Worm (Caenorhabditis elegans) whole organism, L3 larva: ENCODE data around the gene F22E12.1.

Experiments
- ZK546.5 ChIP-seq: sonication (generic microtip); optimal IDR thresholded peaks from 2 replicates; lab custom pipeline; 2017; ENCODE audit warnings: missing biosample characterization, missing genetic modification characterization
- ama-1 ChIP-seq: fragments of 150-350 bp; optimal IDR thresholded peaks from 2 replicates; lab custom pipeline; 2018
- ceh-16 ChIP-seq: sonication (generic microtip); optimal IDR thresholded peaks from 2 replicates; lab custom pipeline; 2017; ENCODE audit warnings: missing biosample characterization, missing genetic modification characterization
- ceh-28 ChIP-seq: fragments of 150-350 bp; optimal IDR thresholded peaks from 2 replicates; lab custom pipeline; 2014; ENCODE audit warnings: missing biosample characterization, missing genetic modification reagents, missing genetic modification characterization
- daf-12 ChIP-seq: fragments of 150-350 bp; optimal IDR thresholded peaks from 2 replicates; lab custom pipeline; 2014; ENCODE audit warnings: missing biosample characterization, missing genetic modification reagents, missing genetic modification characterization
- egl-27 ChIP-seq: sonication (generic microtip); optimal IDR thresholded peaks from 4 replicates; lab custom pipeline; 2017; ENCODE audit warnings: missing biosample characterization, missing genetic modification reagents, missing genetic modification characterization
- elt-2 ChIP-seq: sonication (generic microtip); optimal IDR thresholded peaks from 2 replicates; lab custom pipeline; 2016; ENCODE audit warnings: missing genetic modification reagents, mild to moderate bottlenecking, missing genetic modification characterization, missing compliant biosample characterization
- elt-3 ChIP-seq, 3 experiments: fragments of 150-350 bp in 1 of 3; sonication (generic microtip) in 2 of 3; optimal IDR thresholded peaks; 2 replicates in 2 of 3; 4 replicates in 1 of 3; lab custom pipeline; 2014 to 2017; ENCODE audit warnings: missing biosample characterization in 3 of 3, missing genetic modification characterization in 3 of 3
- eor-1 ChIP-seq, 2 experiments: fragments of 150-350 bp; optimal IDR thresholded peaks; 2 replicates each; lab custom pipeline; 2014 to 2018; ENCODE audit warnings: missing biosample characterization in 2 of 2, missing genetic modification characterization in 2 of 2
- fkh-2 ChIP-seq: fragments of 150-350 bp; optimal IDR thresholded peaks from 2 replicates; lab custom pipeline; 2014; ENCODE audit warnings: missing biosample characterization, missing genetic modification reagents, missing genetic modification characterization
- fos-1 ChIP-seq: fragments of 150-350 bp; optimal IDR thresholded peaks from 2 replicates; lab custom pipeline; 2014; ENCODE audit warnings: missing biosample characterization, missing genetic modification characterization
- hmg-11 ChIP-seq: sonication (generic microtip); optimal IDR thresholded peaks from 2 replicates; lab custom pipeline; 2016; ENCODE audit warnings: missing genetic modification characterization, missing compliant biosample characterization
- mml-1 ChIP-seq: fragments of 150-350 bp; sonication (generic microtip); optimal IDR thresholded peaks from 3 replicates; lab custom pipeline; 2014; ENCODE audit warnings: missing biosample characterization, missing genetic modification characterization
- nfya-1 ChIP-seq: sonication (generic microtip); optimal IDR thresholded peaks from 2 replicates; lab custom pipeline; 2017; ENCODE audit warnings: missing genetic modification characterization, mild to moderate bottlenecking, missing compliant biosample characterization, antibody characterized with exemption, moderate library complexity; ENCODE audit not compliant: insufficient read depth
- nhr-11 ChIP-seq: fragments of 150-350 bp; optimal IDR thresholded peaks from 2 replicates; lab custom pipeline; 2014; ENCODE audit warnings: missing biosample characterization, missing genetic modification characterization
- nhr-12 ChIP-seq: fragments of 150-350 bp; optimal IDR thresholded peaks from 2 replicates; lab custom pipeline; 2014; ENCODE audit warnings: missing biosample characterization, missing genetic modification characterization
- nhr-23 ChIP-seq: fragments of 150-350 bp; optimal IDR thresholded peaks from 2 replicates; lab custom pipeline; 2014; ENCODE audit warnings: missing biosample characterization, missing genetic modification reagents, missing genetic modification characterization
- nhr-28 ChIP-seq: fragments of 150-350 bp; optimal IDR thresholded peaks from 2 replicates; lab custom pipeline; 2014; ENCODE audit warnings: missing biosample characterization, missing genetic modification characterization
- nhr-43 ChIP-seq: sonication (generic microtip); optimal IDR thresholded peaks from 2 replicates; lab custom pipeline; 2016; ENCODE audit warnings: mild to moderate bottlenecking, missing genetic modification characterization, missing compliant biosample characterization; ENCODE audit not compliant: poor library complexity, severe bottlenecking
- nhr-67 ChIP-seq: fragments of 150-350 bp; optimal IDR thresholded peaks from 2 replicates; lab custom pipeline; 2014; ENCODE audit warnings: missing biosample characterization, missing genetic modification characterization
- nhr-76 ChIP-seq: fragments of 150-350 bp; sonication (generic microtip); optimal IDR thresholded peaks from 5 replicates; lab custom pipeline; 2014; ENCODE audit warnings: missing biosample characterization, missing genetic modification characterization
- pha-4 ChIP-seq: fragments of 150-350 bp; optimal IDR thresholded peaks from 2 replicates; lab custom pipeline; 2014; ENCODE audit warnings: missing biosample characterization, missing genetic modification reagents, missing genetic modification characterization
- pqm-1 ChIP-seq: fragments of 150-350 bp; optimal IDR thresholded peaks from 2 replicates; lab custom pipeline; 2017; ENCODE audit warnings: missing biosample characterization, missing genetic modification characterization, inconsistent platforms
- sea-2 ChIP-seq: fragments of 150-350 bp; sonication (generic microtip); optimal IDR thresholded peaks from 4 replicates; lab custom pipeline; 2014; ENCODE audit warnings: missing biosample characterization, missing genetic modification reagents, missing genetic modification characterization
- skn-1 ChIP-seq: fragments of 150-350 bp; optimal IDR thresholded peaks from 2 replicates; lab custom pipeline; 2014; ENCODE audit warnings: missing biosample characterization, missing genetic modification characterization
- tbx-2 ChIP-seq: sonication (generic microtip); optimal IDR thresholded peaks from 2 replicates; lab custom pipeline; 2016; ENCODE audit warnings: mild to moderate bottlenecking, missing genetic modification characterization, missing compliant biosample characterization
- unc-39 ChIP-seq: sonication (generic microtip); optimal IDR thresholded peaks from 4 replicates; lab custom pipeline; 2017; ENCODE audit warnings: missing biosample characterization, missing genetic modification characterization
- unc-62 ChIP-seq: fragments of 150-350 bp; sonication (generic microtip); optimal IDR thresholded peaks from 4 replicates; lab custom pipeline; 2014; ENCODE audit warnings: missing biosample characterization, missing genetic modification reagents, missing genetic modification characterization
- zag-1 ChIP-seq: fragments of 150-350 bp; optimal IDR thresholded peaks from 2 replicates; lab custom pipeline; 2014; ENCODE audit warnings: missing biosample characterization, missing genetic modification characterization
- ztf-11 ChIP-seq: fragments of 150-350 bp; optimal IDR thresholded peaks from 2 replicates; lab custom pipeline; 2014; ENCODE audit warnings: missing biosample characterization, missing genetic modification characterization
- ztf-4 ChIP-seq: fragments of 150-350 bp; optimal IDR thresholded peaks from 2 replicates; lab custom pipeline; 2014; ENCODE audit warnings: missing biosample characterization, missing genetic modification characterization

Gene F22E12.1

ce11 chrV:10457247-10457646 lies at the start of gene F22E12.1:
Gene F22E12.1, minus strand, starts transcription at chrV:10457347.
- TF ChIP-seq nhr-67 (tag; lab: Kevin White, UChicago), result no peak
- no peak for TF ChIP-seq ztf-11 (tag; lab: Kevin White, UChicago)
- TF ChIP-seq nhr-12 (tag; lab: Kevin White, UChicago), result no peak
- TF ChIP-seq elt-2 (tag; lab: Kevin White, UChicago), result no peak
- no peak for TF ChIP-seq nhr-11 (tag; lab: Kevin White, UChicago)
- no peak for TF ChIP-seq zag-1 (tag; lab: Kevin White, UChicago)
- no peak for TF ChIP-seq ceh-16 (tag; lab: Kevin White, UChicago)
- TF ChIP-seq unc-62 (GFP tag; lab: Kevin White, UChicago), result no peak
- TF ChIP-seq, all 47 proteins: peak for 0

- TF ChIP-seq tbx-2 (tag; lab: Kevin White, UChicago) (no peak), sea-2 (GFP tag; lab: Kevin White, UChicago) (no peak), ceh-28 (tag; lab: Kevin White, UChicago) (no peak), nfya-1 (tag; lab: Kevin White, UChicago) (no peak), unc-62 (GFP tag; lab: Kevin White, UChicago) (no peak), elt-3 (tag; optimal IDR thresholded peaks at IDR 0.05; lab: Kevin White, UChicago) (no peak), nhr-28 (tag; lab: Kevin White, UChicago) (no peak), nhr-43 (no peak)
- TF ChIP-seq, all 47 proteins: peak for 0
These were observed 48.4 kb upstream of the F22E12.1 start, which contains the start of gene C35A5.5 for ce11 chrV:10505553-10505952. Gene C35A5.5, plus strand, starts transcription at chrV:10505853.

ce11 chrV:10503893-10504292 lies 46.7 kb upstream of the F22E12.1 start, which contains the start of gene C35A5.10:
Gene C35A5.10, plus strand, starts transcription at chrV:10504193.
- TF ChIP-seq elt-3 (tag; optimal IDR thresholded peaks at IDR 0.05; lab: Kevin White, UChicago) (no peak), hmg-11 (no peak), unc-39 (tag; lab: Kevin White, UChicago) (no peak), daf-12 (tag; lab: Kevin White, UChicago) (no peak), skn-1 (tag; lab: Kevin White, UChicago) (no peak), ZK546.5 (tag; lab: Kevin White, UChicago) (no peak), pha-4 (tag; lab: Kevin White, UChicago) (no peak), mml-1 (no peak), ceh-28 (tag; lab: Kevin White, UChicago) (no peak), fkh-2 (tag; lab: Kevin White, UChicago) (no peak), nhr-11 (tag; lab: Kevin White, UChicago) (no peak), unc-62 (GFP tag; lab: Kevin White, UChicago) (no peak), ama-1 (lab: Kevin White, UChicago) (no peak), egl-27 (tag; lab: Kevin White, UChicago) (no peak)

- TF ChIP-seq nhr-23 (tag; lab: Kevin White, UChicago), result peak; percentile 45
- TF ChIP-seq sea-2 (GFP tag; lab: Kevin White, UChicago), result no peak
These were observed 45.9 kb upstream of the F22E12.1 start, which contains the start of gene C35A5.11 for ce11 chrV:10503011-10503410. Gene C35A5.11, minus strand, starts transcription at chrV:10503111.

- TF ChIP-seq nhr-28 (tag; lab: Kevin White, UChicago), result no peak
- no peak for TF ChIP-seq ztf-4 (tag; lab: Kevin White, UChicago)
- TF ChIP-seq egl-27 (tag; lab: Kevin White, UChicago), result no peak
- TF ChIP-seq elt-2 (tag; lab: Kevin White, UChicago), result no peak
- no peak for TF ChIP-seq tbx-2 (tag; lab: Kevin White, UChicago)
- no peak for TF ChIP-seq nfya-1 (tag; lab: Kevin White, UChicago)
- TF ChIP-seq nhr-76 (tag; lab: Kevin White, UChicago), result no peak
- TF ChIP-seq eor-1 (tag; optimal IDR thresholded peaks at IDR 0.05; lab: Kevin White, UChicago), result no peak
- no peak for TF ChIP-seq pha-4 (tag; lab: Kevin White, UChicago)
- TF ChIP-seq pqm-1 (tag; lab: Kevin White, UChicago), result no peak
- TF ChIP-seq fos-1, result no peak
These were observed 44.1 kb upstream of the F22E12.1 start, which contains the start of gene C35A5.3 for ce11 chrV:10501295-10501694. Gene C35A5.3, minus strand, starts transcription at chrV:10501395.
